Worm (Caenorhabditis elegans): ENCODE data around the gene bath-41.

ce11 chrIII:6722208-6722679 is at the start of gene bath-41, which contains the start of gene F37A4.2:
- no peak for TF ChIP-seq pha-4 (tag; optimal IDR thresholded peaks at IDR 0.05)
- no peak for TF ChIP-seq snpc-4 (tag; optimal IDR thresholded peaks at IDR 0.05)
